Worm (Caenorhabditis elegans): ENCODE measurements around the gene K08D8.3.

K08D8.3 gene

DNA sequence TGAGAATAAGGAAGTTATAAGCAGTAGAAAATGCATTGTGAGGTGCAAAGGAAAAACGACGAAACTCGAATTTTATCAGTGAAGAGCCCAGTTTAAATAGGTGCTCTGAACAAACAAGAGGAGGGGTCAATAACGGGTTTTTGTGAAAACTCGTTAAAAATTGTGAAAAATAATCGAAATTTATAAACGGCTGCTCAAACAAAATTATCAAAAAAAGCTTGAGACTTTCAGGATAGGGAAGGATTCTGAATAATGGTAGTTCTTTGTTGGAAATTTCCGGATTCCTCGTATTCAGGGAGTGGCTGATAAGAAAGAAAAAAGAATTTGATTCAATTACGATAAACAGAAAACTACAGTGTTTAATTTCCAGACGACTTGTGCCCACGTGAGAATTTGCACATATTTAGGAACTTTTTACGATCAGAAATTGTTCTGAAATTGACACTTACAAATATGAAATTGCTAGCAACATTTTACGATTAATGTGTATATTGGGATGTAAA, 35.0 kb downstream of the K08D8.3 start, which contains the start of gene clec-187:
Gene clec-187, minus strand, starts transcription at position 51 of the 503 bp plus-strand sequence.
- TF ChIP-seq unc-62 (GFP tag; optimal IDR thresholded peaks at IDR 0.05), result no peak

DNA sequence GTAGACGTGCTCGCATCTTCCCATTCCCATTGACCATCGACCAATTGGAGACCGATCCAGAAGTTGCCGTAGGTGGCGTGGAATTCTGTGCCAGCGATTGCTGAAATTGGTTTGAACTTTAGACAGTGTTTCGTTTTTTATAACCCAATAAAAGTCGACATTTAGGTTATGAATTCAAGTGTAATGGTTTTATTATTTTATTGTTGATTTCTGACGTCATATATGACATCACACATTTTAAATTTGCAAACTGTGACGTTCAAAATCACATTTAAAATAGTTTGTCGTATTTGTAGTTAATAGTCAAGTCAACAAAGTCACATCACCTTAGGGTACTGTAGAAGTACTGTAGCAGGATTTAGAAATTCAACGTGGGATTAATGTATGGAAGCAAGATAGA, 36.1 kb downstream of the K08D8.3 start:
- TF ChIP-seq unc-62 (GFP tag; optimal IDR thresholded peaks at IDR 0.05), result no peak

DNA sequence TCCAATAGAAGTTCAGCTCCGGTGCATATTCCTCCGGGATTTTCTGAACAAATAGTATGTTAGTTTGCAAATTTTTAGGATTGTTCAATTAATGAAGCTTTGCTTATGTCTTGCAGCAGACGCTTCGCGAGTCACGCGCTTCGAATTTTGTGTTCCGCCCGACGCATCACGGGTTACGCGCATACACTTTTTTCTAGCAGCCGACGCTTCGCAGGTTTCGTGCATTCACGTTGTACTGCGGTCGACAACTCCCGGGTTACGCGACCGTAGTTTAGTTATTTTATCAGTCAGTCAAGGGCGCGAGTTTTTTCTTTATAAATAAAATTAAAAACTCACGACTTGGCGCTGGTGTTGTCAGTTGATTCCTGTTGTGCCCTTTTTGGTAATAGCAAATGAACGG, 36.6 kb downstream of the K08D8.3 start:
- no peak for TF ChIP-seq unc-62 (GFP tag; optimal IDR thresholded peaks at IDR 0.05)

DNA sequence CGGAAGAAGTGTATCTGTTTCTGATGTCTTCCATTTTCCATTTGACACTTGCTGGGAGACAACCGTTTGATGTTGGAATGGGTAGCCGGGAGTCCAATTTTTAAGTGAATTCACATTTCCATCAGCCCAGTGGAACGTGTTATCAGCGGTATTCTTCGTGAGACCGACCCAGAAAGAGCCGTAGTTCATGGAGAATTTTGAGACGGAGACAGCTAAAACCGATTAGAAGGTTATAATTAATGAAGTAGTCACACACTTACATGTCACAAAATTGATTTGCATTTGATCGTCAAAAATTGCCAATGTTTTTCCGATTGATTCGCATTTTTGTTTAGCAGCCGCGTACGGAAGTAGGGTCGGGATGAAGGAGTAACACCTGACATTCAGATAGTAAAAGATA, 37.1 kb downstream of the K08D8.3 start:
- no peak for TF ChIP-seq unc-62 (GFP tag; optimal IDR thresholded peaks at IDR 0.05)

DNA sequence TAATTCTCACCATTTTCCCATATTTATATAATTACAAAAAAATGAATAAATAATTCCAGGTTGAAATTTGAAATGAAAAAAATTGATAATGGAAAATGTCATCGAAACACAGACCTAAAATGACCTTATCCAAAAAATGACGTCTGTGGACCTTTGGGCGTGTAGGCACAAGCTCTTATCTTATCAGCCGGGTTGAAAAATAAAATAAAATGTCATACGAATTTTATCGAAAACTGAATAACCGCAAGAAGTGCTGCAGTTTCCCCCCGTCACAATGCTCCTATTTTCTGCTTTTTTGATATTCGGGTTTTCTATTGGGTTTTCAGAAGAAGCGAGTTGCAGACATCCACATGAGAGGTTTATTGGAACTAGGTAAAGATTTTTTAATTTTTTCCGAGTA, 40.6 kb downstream of the K08D8.3 start, which contains the start of gene clec-186:
Gene clec-186, plus strand, starts transcription at position 226 of the 400 bp plus-strand sequence.
- no peak for TF ChIP-seq unc-62 (GFP tag; optimal IDR thresholded peaks at IDR 0.05)

DNA sequence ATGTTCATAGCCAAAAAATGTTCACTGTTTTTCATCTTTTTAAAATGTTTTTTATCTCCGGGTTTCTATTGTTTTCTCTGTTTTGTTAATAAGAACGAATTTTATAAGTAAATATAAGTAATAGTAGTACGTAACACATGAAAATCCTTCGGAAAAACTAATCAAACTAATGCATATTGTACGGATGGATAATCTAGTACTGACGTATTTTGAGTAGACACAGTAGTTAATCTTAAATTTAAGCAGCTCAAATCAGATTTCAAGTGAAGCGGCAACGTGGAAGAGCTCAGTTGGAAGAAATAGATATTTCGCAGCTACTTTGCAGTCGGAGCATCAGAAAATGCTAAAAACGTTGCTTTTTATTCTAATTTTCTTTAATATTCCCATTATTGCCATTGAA, 46.7 kb downstream of the K08D8.3 start, which contains the start of gene gcy-18:
Gene gcy-18, plus strand, starts transcription at position 301 of the 400 bp plus-strand sequence.
- no peak for TF ChIP-seq unc-62 (GFP tag; optimal IDR thresholded peaks at IDR 0.05)

DNA sequence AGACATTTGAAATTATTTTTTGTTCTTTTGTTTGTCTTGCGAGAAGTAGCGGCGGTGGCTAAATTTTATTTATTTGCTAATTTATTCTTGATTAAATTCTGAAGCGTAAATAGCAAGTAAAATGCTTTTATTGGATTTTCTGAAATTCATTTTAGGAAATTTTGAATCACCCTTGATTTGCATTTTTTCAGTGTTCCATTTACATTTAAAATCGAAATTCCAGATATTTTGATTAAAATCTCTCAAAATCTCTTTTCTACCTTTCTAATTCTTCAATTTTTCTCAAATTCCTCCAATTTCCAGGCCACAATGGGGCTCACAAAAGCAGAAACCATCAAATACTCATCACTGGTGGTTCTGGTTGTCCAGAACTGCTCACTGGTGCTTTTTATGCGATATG, 51.2 kb downstream of the K08D8.3 start, which contains the start of gene nstp-5:
Gene nstp-5, plus strand, starts transcription at position 301 of the 400 bp plus-strand sequence.
- TF ChIP-seq unc-62 (GFP tag; optimal IDR thresholded peaks at IDR 0.05), result no peak

DNA sequence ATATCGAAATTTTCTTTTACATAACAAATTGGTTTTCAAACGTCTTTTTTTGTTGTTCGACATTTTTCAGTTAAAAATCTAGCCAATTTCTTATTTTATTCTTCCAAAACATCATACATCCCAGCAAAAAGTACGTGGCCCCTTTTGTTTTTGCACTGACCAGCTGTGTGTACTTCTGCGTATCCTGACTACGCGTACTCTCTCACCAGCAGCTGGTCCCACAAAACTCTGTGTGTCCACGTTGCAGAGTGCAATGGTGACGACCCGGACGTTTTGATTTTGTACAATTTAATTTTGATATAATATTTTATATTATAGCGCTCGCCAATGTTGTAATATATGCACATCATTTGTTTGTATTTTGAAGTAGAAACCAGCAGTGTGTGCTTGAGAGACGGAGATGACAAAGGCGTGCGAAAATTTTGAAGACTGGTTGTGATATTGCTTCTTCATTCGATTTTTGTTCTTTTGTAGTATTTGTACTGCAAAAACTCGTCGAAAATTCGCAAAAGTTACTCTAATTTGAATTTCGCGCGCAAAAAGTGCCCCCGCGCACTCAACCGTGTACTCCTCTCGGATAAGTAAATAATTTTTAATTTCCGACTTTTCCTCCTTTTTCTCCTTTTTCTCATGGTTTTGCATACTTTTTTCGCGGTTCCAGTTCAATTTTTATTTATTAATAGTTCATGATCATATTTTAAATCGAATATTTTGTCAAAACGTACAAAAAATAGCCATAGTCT, 51.9 kb downstream of the K08D8.3 start:
- no peak for TF ChIP-seq unc-62 (GFP tag; optimal IDR thresholded peaks at IDR 0.05)
